Fruit fly (Drosophila melanogaster) Kc167 (cell line): Measurements from ENCODE around the gene CG42246.

Source experiments
- Myc ChIP-seq: fragments of >200 bp; optimal IDR thresholded peaks from 2 replicates; lab custom pipeline; 2017; ENCODE audit warnings: missing external identifiers
- h ChIP-seq: fragments of >200 bp; optimal IDR thresholded peaks from 3 replicates; lab custom pipeline; 2018; ENCODE audit warnings: missing external identifiers
- psq ChIP-seq: fragments of >200 bp; optimal IDR thresholded peaks from 2 replicates; lab custom pipeline; 2017; ENCODE audit warnings: missing external identifiers

- TF ChIP-seq h (lab: Kevin White, UChicago) (no peak), Myc (lab: Kevin White, UChicago) (no peak), psq (lab: Kevin White, UChicago) (no peak)
These were observed 3.3 kb upstream of the CG42246 start for dm6 chrX:7415027-7415426.
